Fruit fly (Drosophila melanogaster) whole organism, embryonic: Measurements from ENCODE around the gene VhaM9.7-b.

Experiments
- ATbp ChIP-seq: fragments of 200-800 bp; sonication (Bioruptor generic); optimal IDR thresholded peaks from 2 replicates; lab custom pipeline; 2017; ENCODE audit warnings: missing biosample characterization, mild to moderate bottlenecking, missing genetic modification characterization, missing genetic modification reagents
- Adf1 ChIP-seq: fragments of 200-800 bp; sonication (Bioruptor generic); IDR thresholded peaks from 2 replicates; pipeline ENCODE4 v1.3.6; 2022; ENCODE audit warnings: missing biosample characterization, missing genetic modification characterization
- Atf3 ChIP-seq: fragments of 200-800 bp; sonication (Bioruptor generic); optimal IDR thresholded peaks from 3 replicates; lab custom pipeline; 2016; ENCODE audit warnings: missing biosample characterization, missing genetic modification characterization
- Awh ChIP-seq: fragments of 200-800 bp; sonication (Bioruptor generic); IDR thresholded peaks from 2 replicates; pipeline ENCODE4, ENCODE4 v1.3.6; 2022; ENCODE audit warnings: missing biosample characterization, missing genetic modification characterization
- Bgb ChIP-seq: fragments of 200-800 bp; sonication (Bioruptor generic); IDR thresholded peaks from 2 replicates; pipeline ENCODE4 v1.3.6; 2022; ENCODE audit warnings: missing biosample characterization, missing genetic modification characterization; ENCODE audit not compliant: partially characterized antibody
- BtbVII ChIP-seq: fragments of 200-800 bp; sonication (Bioruptor generic); optimal IDR thresholded peaks from 3 replicates; lab custom pipeline; 2017; ENCODE audit warnings: missing biosample characterization, mild to moderate bottlenecking, missing genetic modification characterization
- CG10274 ChIP-seq: fragments of 200-800 bp; sonication (Bioruptor generic); optimal IDR thresholded peaks from 3 replicates; lab custom pipeline; 2017; ENCODE audit warnings: missing biosample characterization, mild to moderate bottlenecking, missing genetic modification characterization
- CG11085 ChIP-seq: fragments of 200-800 bp; sonication (Bioruptor generic); IDR thresholded peaks from 2 replicates; pipeline ENCODE4 v1.3.6; 2022; ENCODE audit warnings: missing biosample characterization, missing genetic modification characterization
- CG11247 ChIP-seq: fragments of 200-800 bp; sonication (Bioruptor generic); IDR thresholded peaks from 2 replicates; pipeline ENCODE4 v1.3.6; 2022; ENCODE audit warnings: missing biosample characterization, missing genetic modification characterization
- CG11560 ChIP-seq: fragments of 200-800 bp; sonication (Bioruptor generic); IDR thresholded peaks from 3 replicates; pipeline ENCODE4 v1.3.6; 2022; ENCODE audit warnings: missing biosample characterization, missing genetic modification characterization
- CG12071 ChIP-seq: fragments of 200-800 bp; sonication (Bioruptor generic); optimal IDR thresholded peaks from 3 replicates; lab custom pipeline; 2018; ENCODE audit warnings: missing biosample characterization, mild to moderate bottlenecking, missing genetic modification characterization
- CG12219 ChIP-seq: fragments of 200-800 bp; sonication (Bioruptor generic); optimal IDR thresholded peaks from 3 replicates; lab custom pipeline; 2018; ENCODE audit warnings: missing biosample characterization, mild to moderate bottlenecking, missing genetic modification characterization
- CG15514 ChIP-seq: fragments of 200-800 bp; sonication (Bioruptor generic); optimal IDR thresholded peaks from 3 replicates; lab custom pipeline; 2017; ENCODE audit warnings: missing biosample characterization, missing genetic modification characterization, mild to moderate bottlenecking, moderate library complexity, missing genetic modification reagents
- CG1647 ChIP-seq: fragments of 200-800 bp; sonication (Bioruptor generic); optimal IDR thresholded peaks from 3 replicates; lab custom pipeline; 2016; ENCODE audit warnings: missing biosample characterization, missing genetic modification characterization
- CG17328 ChIP-seq: fragments of 200-800 bp; sonication (Bioruptor generic); IDR thresholded peaks from 2 replicates; pipeline ENCODE4 v1.3.6; 2022; ENCODE audit warnings: missing biosample characterization, missing genetic modification characterization
- CG17359 ChIP-seq: fragments of 200-800 bp; sonication (Bioruptor generic); optimal IDR thresholded peaks from 3 replicates; lab custom pipeline; 2018; ENCODE audit warnings: missing biosample characterization, mild to moderate bottlenecking, missing genetic modification characterization, moderate library complexity
- CG17385 ChIP-seq: fragments of 200-800 bp; sonication (Bioruptor generic); optimal IDR thresholded peaks from 3 replicates; lab custom pipeline; 2018; ENCODE audit warnings: missing biosample characterization, mild to moderate bottlenecking, missing genetic modification characterization
- CG17829 ChIP-seq: fragments of 200-800 bp; optimal IDR thresholded peaks from 2 replicates; lab custom pipeline; 2019; ENCODE audit warnings: missing biosample characterization, mild to moderate bottlenecking, missing genetic modification characterization, moderate library complexity
- CG3407 ChIP-seq: fragments of 200-800 bp; sonication (Bioruptor generic); optimal IDR thresholded peaks from 2 replicates; lab custom pipeline; 2018; ENCODE audit warnings: missing biosample characterization, mild to moderate bottlenecking, missing genetic modification characterization
- CG43689 ChIP-seq: fragments of 200-800 bp; sonication (Bioruptor generic); IDR thresholded peaks from 2 replicates; pipeline ENCODE4 v1.3.6; 2022; ENCODE audit warnings: missing biosample characterization, missing genetic modification characterization
- CG4854 ChIP-seq: fragments of 200-800 bp; sonication (Bioruptor generic); optimal IDR thresholded peaks from 2 replicates; lab custom pipeline; 2016; ENCODE audit warnings: missing biosample characterization, missing genetic modification characterization, inconsistent platforms
- CG6813 ChIP-seq: fragments of 200-800 bp; sonication (Bioruptor generic); optimal IDR thresholded peaks from 2 replicates; lab custom pipeline; 2017; ENCODE audit warnings: missing biosample characterization, missing genetic modification characterization, mild to moderate bottlenecking, moderate library complexity, missing genetic modification reagents
- CG7786 ChIP-seq: fragments of 200-800 bp; sonication (Bioruptor generic); optimal IDR thresholded peaks from 2 replicates; lab custom pipeline; 2016; ENCODE audit warnings: missing biosample characterization, missing genetic modification characterization
- CG8478 ChIP-seq: fragments of >200 bp; optimal IDR thresholded peaks from 2 replicates; lab custom pipeline; 2018
- CG8944 ChIP-seq: fragments of 200-800 bp; sonication (Bioruptor generic); optimal IDR thresholded peaks from 3 replicates; lab custom pipeline; 2016; ENCODE audit warnings: missing biosample characterization, missing genetic modification characterization
- CG9932 ChIP-seq: fragments of 200-800 bp; sonication (Bioruptor generic); IDR thresholded peaks from 2 replicates; pipeline ENCODE4 v1.3.6; 2022; ENCODE audit warnings: missing biosample characterization, missing genetic modification characterization
- D ChIP-seq, 2 experiments: fragments of 200-800 bp in 1 of 2; fragments of >200 bp in 1 of 2; sonication (Bioruptor generic) in 1 of 2; optimal IDR thresholded peaks; 2 replicates in 1 of 2; 3 replicates in 1 of 2; lab custom pipeline; 2017; ENCODE audit warnings: mild to moderate bottlenecking in 1 of 2, missing biosample characterization in 1 of 2, missing genetic modification characterization in 1 of 2, missing genetic modification reagents in 1 of 2
- D19B ChIP-seq: fragments of 200-800 bp; sonication (Bioruptor generic); optimal IDR thresholded peaks from 2 replicates; lab custom pipeline; 2017; ENCODE audit warnings: missing biosample characterization, mild to moderate bottlenecking, missing genetic modification characterization
- Dip2 ChIP-seq: fragments of 200-800 bp; sonication (Bioruptor generic); IDR thresholded peaks from 2 replicates; pipeline ENCODE4 v1.3.6; 2022; ENCODE audit warnings: missing biosample characterization, missing genetic modification characterization
- Hmx ChIP-seq: fragments of 200-800 bp; sonication (Bioruptor generic); optimal IDR thresholded peaks from 2 replicates; lab custom pipeline; 2016; ENCODE audit warnings: missing biosample characterization, missing genetic modification characterization
- Pdp1 ChIP-seq, 2 experiments: fragments of 200-800 bp; sonication (Bioruptor generic); optimal IDR thresholded peaks; 3 replicates each; lab custom pipeline; 2016; ENCODE audit warnings: missing biosample characterization in 2 of 2, missing genetic modification characterization in 2 of 2, mild to moderate bottlenecking in 1 of 2, moderate library complexity in 1 of 2
- Trl ChIP-seq, 3 experiments: fragments of >200 bp in 2 of 3; fragments of 200-800 bp in 1 of 3; sonication (Bioruptor generic) in 1 of 3; optimal IDR thresholded peaks; 2 replicates in 1 of 3; 3 replicates in 2 of 3; lab custom pipeline; 2016 to 2017; ENCODE audit warnings: missing biosample characterization in 1 of 3, missing genetic modification characterization in 1 of 3
- ap ChIP-seq: fragments of 200-800 bp; sonication (Bioruptor generic); IDR thresholded peaks from 2 replicates; pipeline ENCODE4 v1.3.6; 2022; ENCODE audit warnings: missing biosample characterization, missing genetic modification characterization
- bsh ChIP-seq, 2 experiments: fragments of 200-800 bp; sonication (Bioruptor generic); optimal IDR thresholded peaks; 2 replicates each; lab custom pipeline; 2017 to 2018; ENCODE audit warnings: mild to moderate bottlenecking in 2 of 2, missing biosample characterization in 2 of 2, missing genetic modification characterization in 2 of 2, moderate library complexity in 1 of 2
- crc ChIP-seq: fragments of 200-800 bp; sonication (Bioruptor generic); optimal IDR thresholded peaks from 2 replicates; lab custom pipeline; 2016; ENCODE audit warnings: missing biosample characterization, missing genetic modification characterization
- croc ChIP-seq: fragments of 200-800 bp; sonication (Bioruptor generic); conservative IDR thresholded peaks from 3 replicates; pipeline ENCODE4 v1.3.6; 2022; ENCODE audit warnings: missing biosample characterization, missing genetic modification characterization
- hth ChIP-seq: fragments of >200 bp; optimal IDR thresholded peaks from 2 replicates; lab custom pipeline; 2017; ENCODE audit warnings: inconsistent platforms
- ken ChIP-seq: fragments of 200-800 bp; sonication (Bioruptor generic); IDR thresholded peaks from 3 replicates; pipeline ENCODE4 v1.3.6; 2022; ENCODE audit warnings: missing biosample characterization, missing genetic modification characterization
- lbe ChIP-seq: fragments of 200-800 bp; sonication (Bioruptor generic); optimal IDR thresholded peaks from 2 replicates; lab custom pipeline; 2016; ENCODE audit warnings: missing biosample characterization, mild to moderate bottlenecking, missing genetic modification characterization
- lilli ChIP-seq: fragments of 200-800 bp; sonication (Bioruptor generic); optimal IDR thresholded peaks from 3 replicates; lab custom pipeline; 2016; ENCODE audit warnings: missing biosample characterization, missing genetic modification characterization
- pan ChIP-seq, 4 experiments: fragments of >200 bp in 3 of 4; fragments of 200-800 bp in 1 of 4; sonication (Bioruptor generic) in 1 of 4; optimal IDR thresholded peaks in 3 of 4; IDR thresholded peaks in 1 of 4; 2 replicates each; pipeline versions ENCODE4 v1.3.6 to Lab custom; 2017 to 2022; ENCODE audit warnings: missing biosample characterization in 2 of 4, missing genetic modification characterization in 2 of 4, mixed read lengths in 1 of 4
- peb ChIP-seq: fragments of 200-800 bp; sonication (Bioruptor generic); IDR thresholded peaks from 2 replicates; pipeline ENCODE4 v1.3.6; 2022; ENCODE audit warnings: missing biosample characterization, missing genetic modification characterization
- psq ChIP-seq: fragments of 200-800 bp; sonication (Bioruptor generic); optimal IDR thresholded peaks from 2 replicates; lab custom pipeline; 2017; ENCODE audit warnings: missing biosample characterization, missing genetic modification characterization
- row ChIP-seq: fragments of 200-800 bp; sonication (Bioruptor generic); IDR thresholded peaks from 3 replicates; pipeline ENCODE4 v1.3.6; 2022; ENCODE audit warnings: missing biosample characterization, missing genetic modification characterization
- sim ChIP-seq: fragments of 200-800 bp; sonication (Bioruptor generic); IDR thresholded peaks from 2 replicates; pipeline ENCODE4 v1.3.6; 2022; ENCODE audit warnings: missing biosample characterization, missing genetic modification characterization
- tio ChIP-seq: fragments of 200-800 bp; sonication (Bioruptor generic); optimal IDR thresholded peaks from 2 replicates; lab custom pipeline; 2017; ENCODE audit warnings: missing biosample characterization, missing genetic modification characterization, inconsistent platforms
- tna ChIP-seq: fragments of 200-800 bp; sonication (Bioruptor generic); IDR thresholded peaks from 2 replicates; pipeline ENCODE4 v1.3.6; 2022; ENCODE audit warnings: missing biosample characterization, missing genetic modification characterization; ENCODE audit not compliant: partially characterized antibody

VhaM9.7-b gene

DNA sequence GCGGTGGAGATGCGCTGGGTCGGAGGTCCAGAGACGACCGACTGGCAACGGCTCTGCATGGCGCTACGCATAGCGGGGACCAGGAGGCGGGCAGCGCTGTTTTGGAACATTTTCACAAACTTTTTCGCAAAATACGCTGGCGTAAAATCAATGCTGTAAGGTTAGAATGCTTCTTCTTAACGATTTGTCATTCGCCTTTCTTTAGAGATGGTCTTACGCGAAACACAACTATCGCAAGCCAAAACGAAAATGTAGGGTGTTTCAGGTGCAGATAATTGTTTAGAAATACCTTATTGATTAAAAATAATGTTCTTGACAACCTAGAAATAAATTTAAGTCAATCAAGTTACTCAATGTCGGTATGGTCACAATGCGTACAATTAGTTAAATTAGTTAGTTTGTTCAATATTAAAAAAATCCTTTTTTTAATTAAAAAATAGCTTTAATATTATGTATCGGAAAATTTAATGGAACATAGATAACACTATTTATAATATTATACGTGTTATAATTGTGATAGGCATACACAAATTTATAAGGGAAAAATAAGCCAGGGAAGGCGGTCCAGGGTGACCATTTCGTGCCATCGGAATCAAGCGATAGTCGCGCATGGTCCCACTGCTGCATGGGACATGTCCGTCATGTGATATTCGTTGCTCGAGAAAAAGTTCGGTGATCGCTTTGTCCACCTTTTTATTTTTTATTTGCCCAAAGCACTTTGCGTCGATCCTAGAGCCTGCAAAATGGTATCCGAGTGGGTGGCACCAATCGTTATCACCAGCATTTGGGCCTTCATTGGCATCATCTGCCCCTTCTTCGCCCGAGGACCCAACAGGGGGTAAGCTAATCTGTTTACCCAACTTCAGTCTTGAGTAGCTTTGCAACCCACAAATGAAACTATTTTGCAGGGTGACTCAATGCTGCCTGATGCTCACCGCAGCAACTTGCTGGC is at the start of gene VhaM9.7-b, which contains the start of gene COX8 (continued):
- TF ChIP-seq Trl (optimal IDR thresholded peaks at IDR 0.05; lab: Kevin White, UChicago): no peak
- peak; percentile 70 for TF ChIP-seq Trl (GFP tag; optimal IDR thresholded peaks at IDR 0.05; lab: Kevin White, UChicago)
- peak; percentile 88 for TF ChIP-seq CG9932 (GFP tag; lab: Robert Waterston, UW)
- no peak for TF ChIP-seq ATbp
- TF ChIP-seq CG17328 (GFP tag; lab: Robert Waterston, UW): 0 out of 2 replicates have a peak, but pooled peaks have one; percentile 6
- TF ChIP-seq CG8944 (GFP tag; lab: Kevin White, UChicago): peak; percentile 58
- no peak for TF ChIP-seq D (optimal IDR thresholded peaks at IDR 0.05; lab: Kevin White, UChicago)
- no peak for TF ChIP-seq D (GFP tag; optimal IDR thresholded peaks at IDR 0.05; lab: Kevin White, UChicago)
- TF ChIP-seq croc (GFP tag; lab: Robert Waterston, UW): 0 out of 3 replicates have a peak, but pooled peaks have one; percentile 15
- no peak for TF ChIP-seq CG4854 (GFP tag; lab: Kevin White, UChicago)
- no peak for TF ChIP-seq CG15514
- TF ChIP-seq Pdp1 (GFP tag; optimal IDR thresholded peaks at IDR 0.05; lab: Kevin White, UChicago): peak; percentile 51 to 99
- TF ChIP-seq sim (GFP tag; lab: Robert Waterston, UW): no peak
- TF ChIP-seq lbe (GFP tag; lab: Kevin White, UChicago): peak; percentile 38
- no peak for TF ChIP-seq BtbVII (GFP tag; lab: Kevin White, UChicago)
- no peak for TF ChIP-seq Adf1 (GFP tag; lab: Robert Waterston, UW)
- TF ChIP-seq ken: no peak; the same call in 2 of the 3 replicates
- peak; percentile 21 for TF ChIP-seq D19B
- peak; percentile 91 for TF ChIP-seq row (GFP tag; lab: Robert Waterston, UW)
- TF ChIP-seq CG7786 (GFP tag; lab: Kevin White, UChicago): peak; percentile 30
- no peak for TF ChIP-seq CG3407
- TF ChIP-seq pan (optimal IDR thresholded peaks at IDR 0.05; lab: Kevin White, UChicago): no peak
- TF ChIP-seq pan (GFP tag; optimal IDR thresholded peaks at IDR 0.05 in 1 of 2, IDR thresholded peaks at IDR 0.05 in 1 of 2): peak in 1 of 2 experiments; percentile 37
- no peak; the same call in none of the 2 replicates for TF ChIP-seq CG11085 (GFP tag; lab: Robert Waterston, UW)
- peak; percentile 97 for TF ChIP-seq CG17385 (GFP tag; lab: Kevin White, UChicago)
- peak; percentile 27 for TF ChIP-seq tio (GFP tag; lab: Kevin White, UChicago)
- no peak for TF ChIP-seq CG6813 (GFP tag; lab: Kevin White, UChicago)
- no peak for TF ChIP-seq bsh (GFP tag; optimal IDR thresholded peaks at IDR 0.05; lab: Kevin White, UChicago)
- TF ChIP-seq Awh (GFP tag; lab: Robert Waterston, UW): no peak
- TF ChIP-seq tna (GFP tag; lab: Robert Waterston, UW): 0 out of 2 replicates have a peak, but pooled peaks have one; percentile 28
- TF ChIP-seq CG12071 (GFP tag; lab: Kevin White, UChicago): no peak
- no peak for TF ChIP-seq peb (GFP tag; lab: Robert Waterston, UW)
- no peak for TF ChIP-seq hth (lab: Kevin White, UChicago)
- peak; percentile 40 for TF ChIP-seq CG17829 (tag; lab: Kevin White, UChicago)
- peak; percentile 80 for TF ChIP-seq lilli (GFP tag; lab: Kevin White, UChicago)
- no peak for TF ChIP-seq ap (GFP tag; lab: Robert Waterston, UW)
- no peak for TF ChIP-seq Dip2 (GFP tag; lab: Robert Waterston, UW)
- TF ChIP-seq Atf3: no peak
- no peak for TF ChIP-seq CG10274 (GFP tag; lab: Kevin White, UChicago)
- peak; percentile 18 for TF ChIP-seq psq (GFP tag; lab: Kevin White, UChicago)
- TF ChIP-seq CG11247 (GFP tag; lab: Robert Waterston, UW): no peak
- TF ChIP-seq CG17359: peak; percentile 45
- no peak for TF ChIP-seq CG11560
- peak; percentile 58 for TF ChIP-seq Bgb (GFP tag; lab: Robert Waterston, UW)
- TF ChIP-seq crc: no peak
- TF ChIP-seq CG1647: peak; percentile 25
- no peak for TF ChIP-seq CG12219 (GFP tag; lab: Kevin White, UChicago)
- no peak for TF ChIP-seq Hmx (GFP tag; lab: Kevin White, UChicago)
- TF ChIP-seq CG43689 (GFP tag; lab: Robert Waterston, UW): no peak
- TF ChIP-seq CG8478 (lab: Kevin White, UChicago): no peak
